Worm (Caenorhabditis elegans) whole organism, L1 larva: ENCODE results near the gene Y36E3A.2.
A peak's percentile ranks its signal among the peaks of the same experiment; 100 is the strongest.

ENCODE experiments used
- C04F5.9 ChIP-seq: sonication (generic microtip); optimal IDR thresholded peaks from 2 replicates; lab custom pipeline; 2016; ENCODE audit warnings: missing genetic modification characterization, missing compliant biosample characterization
- C34B4.2 ChIP-seq: sonication (generic microtip); optimal IDR thresholded peaks from 2 replicates; lab custom pipeline; 2017; ENCODE audit warnings: mild to moderate bottlenecking, missing genetic modification characterization, missing compliant biosample characterization
- aha-1 ChIP-seq: fragments of 150-350 bp; optimal IDR thresholded peaks from 2 replicates; lab custom pipeline; 2014; ENCODE audit warnings: missing biosample characterization, missing genetic modification characterization
- alr-1 ChIP-seq: fragments of 200-800 bp; sonication (Bioruptor generic); optimal IDR thresholded peaks from 2 replicates; lab custom pipeline; 2018; ENCODE audit warnings: borderline replicate concordance, mild to moderate bottlenecking, missing genetic modification characterization, missing compliant biosample characterization
- aly-2 ChIP-seq: fragments of 150-350 bp; optimal IDR thresholded peaks from 2 replicates; lab custom pipeline; 2014; ENCODE audit warnings: missing biosample characterization, missing genetic modification characterization
- ama-1 ChIP-seq: fragments of 150-350 bp; optimal IDR thresholded peaks from 2 replicates; lab custom pipeline; 2014
- blmp-1 ChIP-seq: fragments of 150-350 bp; optimal IDR thresholded peaks from 2 replicates; lab custom pipeline; 2014; ENCODE audit warnings: missing biosample characterization, missing genetic modification characterization
- ceh-63 ChIP-seq: fragments of 200-800 bp; sonication (Bioruptor generic); optimal IDR thresholded peaks from 2 replicates; lab custom pipeline; 2018; ENCODE audit warnings: mild to moderate bottlenecking, missing genetic modification characterization, missing compliant biosample characterization
- ces-1 ChIP-seq: fragments of 150-350 bp; optimal IDR thresholded peaks from 2 replicates; lab custom pipeline; 2014; ENCODE audit warnings: missing biosample characterization, missing genetic modification reagents, missing genetic modification characterization
- dsc-1 ChIP-seq: sonication (generic microtip); optimal IDR thresholded peaks from 2 replicates; lab custom pipeline; 2016; ENCODE audit warnings: mild to moderate bottlenecking, missing genetic modification characterization, missing compliant biosample characterization
- efl-1 ChIP-seq, 4 experiments: fragments of 150-350 bp; optimal IDR thresholded peaks in 3 of 4; peaks in 1 of 4; 1 replicate in 1 of 4; 2 replicates in 3 of 4; lab custom pipeline; 2014; ENCODE audit warnings: missing biosample characterization in 2 of 4, missing genetic modification characterization in 2 of 4, missing genetic modification reagents in 2 of 4
- elt-2 ChIP-seq: sonication (generic microtip); optimal IDR thresholded peaks from 2 replicates; lab custom pipeline; 2016; ENCODE audit warnings: missing genetic modification characterization, mild to moderate bottlenecking, inconsistent platforms, missing compliant biosample characterization, missing genetic modification reagents
- fkh-4 ChIP-seq: sonication (generic microtip); optimal IDR thresholded peaks from 2 replicates; lab custom pipeline; 2016; ENCODE audit warnings: missing compliant biosample characterization, missing genetic modification characterization, borderline replicate concordance
- fos-1 ChIP-seq: fragments of 150-350 bp; optimal IDR thresholded peaks from 2 replicates; lab custom pipeline; 2014; ENCODE audit warnings: missing biosample characterization, missing genetic modification characterization
- grh-1 ChIP-seq: fragments of 200-800 bp; sonication (Bioruptor generic); IDR thresholded peaks from 2 replicates; pipeline ENCODE4 v1.3.6; 2022; ENCODE audit warnings: missing genetic modification reagents, missing genetic modification characterization, missing compliant biosample characterization
- hlh-17 ChIP-seq: fragments of 200-800 bp; sonication (Bioruptor generic); optimal IDR thresholded peaks from 2 replicates; lab custom pipeline; 2018; ENCODE audit warnings: missing genetic modification characterization, mild to moderate bottlenecking, missing compliant biosample characterization, moderate library complexity, borderline replicate concordance
- hlh-4 ChIP-seq: sonication (generic microtip); optimal IDR thresholded peaks from 2 replicates; lab custom pipeline; 2016; ENCODE audit warnings: mild to moderate bottlenecking, missing genetic modification characterization, missing compliant biosample characterization
- hpl-2 ChIP-seq: fragments of 150-350 bp; optimal IDR thresholded peaks from 2 replicates; lab custom pipeline; 2014; ENCODE audit warnings: missing biosample characterization, missing genetic modification reagents, missing genetic modification characterization
- lin-35 ChIP-seq, 2 experiments: fragments of 150-350 bp; optimal IDR thresholded peaks; 2 replicates each; lab custom pipeline; 2014; ENCODE audit warnings: missing biosample characterization in 2 of 2, missing genetic modification characterization in 2 of 2, missing genetic modification reagents in 2 of 2
- mdl-1 ChIP-seq, 2 experiments: fragments of 150-350 bp; optimal IDR thresholded peaks; 2 replicates each; lab custom pipeline; 2014 to 2017; ENCODE audit warnings: missing biosample characterization in 2 of 2, missing genetic modification characterization in 2 of 2, inconsistent platforms in 1 of 2
- mef-2 ChIP-seq: fragments of 150-350 bp; optimal IDR thresholded peaks from 2 replicates; lab custom pipeline; 2014; ENCODE audit warnings: missing biosample characterization, missing genetic modification characterization
- nhr-71 ChIP-seq: sonication (generic microtip); optimal IDR thresholded peaks from 2 replicates; lab custom pipeline; 2016; ENCODE audit warnings: mild to moderate bottlenecking, missing genetic modification characterization, moderate library complexity, missing compliant biosample characterization
- nhr-76 ChIP-seq: sonication (generic microtip); optimal IDR thresholded peaks from 2 replicates; lab custom pipeline; 2017; ENCODE audit warnings: missing biosample characterization, missing genetic modification characterization
- nhr-77 ChIP-seq: fragments of 150-350 bp; optimal IDR thresholded peaks from 2 replicates; lab custom pipeline; 2014; ENCODE audit warnings: missing biosample characterization, missing genetic modification characterization
- pax-3 ChIP-seq: fragments of 200-800 bp; sonication (Bioruptor generic); optimal IDR thresholded peaks from 2 replicates; lab custom pipeline; 2018; ENCODE audit warnings: mild to moderate bottlenecking, missing genetic modification characterization, moderate library complexity, missing compliant biosample characterization
- pqm-1 ChIP-seq: sonication (generic microtip); optimal IDR thresholded peaks from 3 replicates; lab custom pipeline; 2017; ENCODE audit warnings: missing biosample characterization, missing genetic modification characterization
- rnt-1 ChIP-seq: sonication (generic microtip); optimal IDR thresholded peaks from 2 replicates; lab custom pipeline; 2016; ENCODE audit warnings: mild to moderate bottlenecking, missing genetic modification characterization, moderate library complexity, missing compliant biosample characterization
- skn-1 ChIP-seq: fragments of 150-350 bp; optimal IDR thresholded peaks from 2 replicates; lab custom pipeline; 2014; ENCODE audit warnings: missing biosample characterization, missing genetic modification characterization
- sptf-1 ChIP-seq: fragments of 150-350 bp; optimal IDR thresholded peaks from 2 replicates; lab custom pipeline; 2014; ENCODE audit warnings: missing biosample characterization, missing genetic modification characterization
- sup-37 ChIP-seq: fragments of 200-800 bp; sonication (Bioruptor generic); optimal IDR thresholded peaks from 2 replicates; lab custom pipeline; 2018; ENCODE audit warnings: mild to moderate bottlenecking, missing genetic modification characterization, missing compliant biosample characterization
- unc-130 ChIP-seq: fragments of 150-350 bp; optimal IDR thresholded peaks from 2 replicates; lab custom pipeline; 2017; ENCODE audit warnings: missing biosample characterization, missing genetic modification characterization, inconsistent platforms
- unc-86 ChIP-seq: sonication (generic microtip); optimal IDR thresholded peaks from 2 replicates; lab custom pipeline; 2016; ENCODE audit warnings: missing genetic modification characterization, missing compliant biosample characterization
- zag-1 ChIP-seq: fragments of 150-350 bp; optimal IDR thresholded peaks from 2 replicates; lab custom pipeline; 2014; ENCODE audit warnings: missing biosample characterization, missing genetic modification characterization
- ztf-11 ChIP-seq, 2 experiments: sonication (generic microtip); optimal IDR thresholded peaks; 2 replicates each; lab custom pipeline; 2016 to 2017; ENCODE audit warnings: missing genetic modification characterization in 2 of 2, missing biosample characterization in 1 of 2, missing compliant biosample characterization in 1 of 2

Gene Y36E3A.2

DNA sequence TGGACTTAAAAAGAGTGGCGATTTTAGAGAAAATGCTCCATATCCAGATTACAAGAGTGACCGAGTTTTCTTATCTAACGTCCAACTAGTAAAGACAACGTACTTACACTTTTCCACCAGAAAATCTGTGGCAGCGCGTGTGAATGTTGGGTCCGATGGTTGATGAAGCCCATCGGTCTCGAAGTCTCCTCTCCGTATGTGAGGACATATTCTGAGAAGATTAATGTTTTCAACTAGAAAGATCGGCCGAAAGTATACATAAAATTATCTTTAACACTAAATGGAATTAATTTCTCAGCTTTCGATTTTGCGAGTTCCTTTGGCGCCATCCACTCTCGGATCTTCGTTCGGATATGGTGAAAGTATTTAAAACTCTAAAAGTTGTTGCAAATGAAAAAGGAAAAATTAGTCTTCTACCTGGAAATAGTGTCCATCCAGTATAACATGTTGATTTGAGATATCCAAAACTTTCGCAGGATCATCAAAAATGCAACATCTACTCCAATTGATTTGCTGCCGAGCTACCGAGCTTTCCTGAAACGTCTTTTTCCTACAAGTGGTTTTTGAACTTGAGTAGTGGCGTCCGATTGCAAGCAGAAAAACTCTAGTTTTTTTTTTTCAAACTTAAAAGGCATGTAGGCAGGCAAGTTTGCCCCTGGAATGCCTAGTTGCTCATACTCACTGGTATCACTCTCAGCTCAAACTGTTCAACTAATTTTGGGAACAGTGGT, 5.6 kb downstream of the Y36E3A.2 start:
- TF ChIP-seq C04F5.9 (tag; lab: Kevin White, UChicago) (no peak), nhr-76 (tag; lab: Kevin White, UChicago) (no peak), dsc-1 (tag; lab: Kevin White, UChicago) (no peak), aly-2 (tag; lab: Kevin White, UChicago) (no peak), mdl-1 (tag; optimal IDR thresholded peaks at IDR 0.05; lab: Kevin White, UChicago) (no peak), unc-130 (tag; lab: Kevin White, UChicago) (no peak), C34B4.2 (tag; lab: Kevin White, UChicago) (no peak), ama-1 (lab: Kevin White, UChicago) (no peak), nhr-71 (tag; lab: Kevin White, UChicago) (no peak), sup-37 (GFP tag; lab: Kevin White, UChicago) (no peak), efl-1 (optimal IDR thresholded peaks at IDR 0.05; lab: Kevin White, UChicago) (no peak), efl-1 (GFP tag; optimal IDR thresholded peaks at IDR 0.05 in 1 of 2; lab: Kevin White, UChicago) (peak in 1 of 2 experiments; percentile 81), ces-1 (GFP tag; lab: Kevin White, UChicago) (no peak), hlh-4 (tag; lab: Kevin White, UChicago) (no peak), pax-3 (tag; lab: Kevin White, UChicago) (peak; percentile 51), alr-1 (tag; lab: Kevin White, UChicago) (no peak), fkh-4 (tag; lab: Kevin White, UChicago) (no peak), hlh-17 (GFP tag; lab: Kevin White, UChicago) (no peak), unc-86 (no peak), sptf-1 (tag; lab: Kevin White, UChicago) (no peak), ztf-11 (tag; optimal IDR thresholded peaks at IDR 0.05; lab: Kevin White, UChicago) (no peak), grh-1 (no peak; the same call in 1 of the 2 replicates), nhr-77 (tag; lab: Kevin White, UChicago) (no peak), ceh-63 (GFP tag; lab: Kevin White, UChicago) (no peak), pqm-1 (tag; lab: Kevin White, UChicago) (peak; percentile 23), rnt-1 (tag; lab: Kevin White, UChicago) (no peak)

DNA sequence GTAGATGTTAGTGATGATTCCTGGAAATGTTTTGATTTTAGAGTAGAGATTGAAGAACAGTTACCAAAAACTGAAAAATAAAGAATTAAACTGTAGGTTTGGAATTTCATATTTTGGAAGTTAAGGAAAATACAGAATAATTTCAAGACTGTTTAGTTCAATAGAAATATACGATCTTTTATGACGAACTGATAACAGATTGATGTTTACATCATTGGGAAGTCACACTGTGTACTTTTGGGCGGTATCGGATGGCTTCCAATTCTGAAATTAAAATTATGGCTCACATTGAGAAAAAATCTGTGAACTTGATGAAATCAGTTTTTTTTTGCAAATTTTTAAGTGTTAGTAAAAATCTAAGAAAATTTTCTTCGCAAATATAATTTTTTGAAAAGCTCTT, 6.6 kb downstream of the Y36E3A.2 start, which contains the start of gene T26H5.8:
Gene T26H5.8, minus strand, starts transcription at position 270 of the 400 bp plus-strand sequence.
- TF ChIP-seq lin-35 (GFP tag; optimal IDR thresholded peaks at IDR 0.05; lab: Kevin White, UChicago) (peak in 1 of 2 experiments; percentile 25), pqm-1 (tag; lab: Kevin White, UChicago) (peak; percentile 46), efl-1 (optimal IDR thresholded peaks at IDR 0.05; lab: Kevin White, UChicago) (no peak), efl-1 (GFP tag; optimal IDR thresholded peaks at IDR 0.05 in 1 of 2; lab: Kevin White, UChicago) (peak in 1 of 2 experiments; percentile 4), ztf-11 (tag; optimal IDR thresholded peaks at IDR 0.05; lab: Kevin White, UChicago) (no peak), pax-3 (tag; lab: Kevin White, UChicago) (no peak), dsc-1 (tag; lab: Kevin White, UChicago) (no peak), elt-2 (tag; lab: Kevin White, UChicago) (peak; percentile 41)

DNA sequence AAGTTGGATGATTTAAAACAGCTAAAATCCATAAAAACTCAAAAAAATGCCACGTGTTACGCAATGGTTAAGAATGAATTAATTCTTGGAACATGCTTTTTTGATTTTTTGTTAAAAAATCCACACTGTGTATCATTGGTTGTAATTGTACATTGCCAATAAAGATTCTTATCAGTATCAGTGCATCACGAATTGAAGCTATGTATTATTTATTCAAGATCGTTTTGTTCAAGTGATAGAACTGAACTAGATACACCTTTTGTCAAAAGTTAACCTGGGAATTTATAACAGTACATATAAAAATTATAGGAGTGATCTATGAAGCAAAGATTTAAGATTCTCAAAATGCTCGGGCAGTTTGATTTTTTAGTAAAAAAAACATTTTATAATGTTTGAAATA, 8.8 kb downstream of the Y36E3A.2 start:
- TF ChIP-seq elt-2 (tag; lab: Kevin White, UChicago) (peak; percentile 36), hpl-2 (no peak), zag-1 (tag; lab: Kevin White, UChicago) (no peak), blmp-1 (tag; lab: Kevin White, UChicago) (no peak), skn-1 (tag; lab: Kevin White, UChicago) (no peak)

DNA sequence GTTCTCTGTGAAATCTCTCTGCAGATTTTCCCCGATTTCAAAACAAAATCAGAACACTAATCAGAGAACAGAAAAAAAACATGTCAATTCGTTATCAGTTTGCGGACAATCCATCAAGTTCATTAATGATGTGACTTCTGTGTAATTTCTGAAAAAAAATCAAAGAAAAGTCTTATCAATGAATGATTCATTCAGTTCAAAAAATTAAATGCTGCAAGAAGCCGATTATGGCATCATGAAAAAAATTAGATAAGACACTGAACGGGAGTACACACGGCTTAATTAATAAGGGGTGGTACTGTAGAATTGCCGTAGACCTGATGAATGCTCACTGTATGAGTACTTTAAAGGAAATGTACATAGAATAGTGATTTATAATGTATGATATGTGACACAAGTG, 10.3 kb downstream of the Y36E3A.2 start:
- TF ChIP-seq aha-1 (tag; lab: Kevin White, UChicago): no peak
- TF ChIP-seq elt-2 (tag; lab: Kevin White, UChicago): peak; percentile 61
- TF ChIP-seq mef-2 (tag; lab: Kevin White, UChicago): no peak
- no peak for TF ChIP-seq efl-1 (optimal IDR thresholded peaks at IDR 0.05; lab: Kevin White, UChicago)
- TF ChIP-seq efl-1 (GFP tag; optimal IDR thresholded peaks at IDR 0.05 in 1 of 2; lab: Kevin White, UChicago): no peak
- no peak for TF ChIP-seq fkh-4 (tag; lab: Kevin White, UChicago)
- no peak for TF ChIP-seq fos-1 (tag; lab: Kevin White, UChicago)
